Worm (Caenorhabditis elegans) whole organism, late embryonic: ENCODE results near the gene Y11D7A.8.
"Not testable (repeated sequence)": the region's sequence is repeated elsewhere in the genome, so short reads cannot be mapped to it uniquely, and the experiment has no call there.

Experiments used
- K09A11.1 ChIP-seq: sonication (generic microtip); optimal IDR thresholded peaks from 2 replicates; lab custom pipeline; 2017; ENCODE audit warnings: antibody characterized with exemption, mild to moderate bottlenecking, missing genetic modification characterization, missing compliant biosample characterization; ENCODE audit not compliant: insufficient read depth
- ama-1 ChIP-seq: fragments of 150-350 bp; optimal IDR thresholded peaks from 2 replicates; lab custom pipeline; 2014
- ceh-2 ChIP-seq: sonication (generic microtip); optimal IDR thresholded peaks from 2 replicates; lab custom pipeline; 2016; ENCODE audit warnings: missing genotype, missing genetic modification characterization, missing compliant biosample characterization
- fkh-10 ChIP-seq: fragments of 150-350 bp; optimal IDR thresholded peaks from 2 replicates; lab custom pipeline; 2014; ENCODE audit warnings: missing biosample characterization, missing genetic modification reagents, missing genetic modification characterization
- pha-4 ChIP-seq: fragments of 150-350 bp; optimal IDR thresholded peaks from 2 replicates; lab custom pipeline; 2018; ENCODE audit warnings: missing biosample characterization, missing genetic modification reagents, missing genetic modification characterization
- pqm-1 ChIP-seq: sonication (generic microtip); optimal IDR thresholded peaks from 2 replicates; lab custom pipeline; 2016; ENCODE audit warnings: missing genetic modification characterization, missing compliant biosample characterization
- ref-2 ChIP-seq: sonication (generic microtip); optimal IDR thresholded peaks from 2 replicates; lab custom pipeline; 2016; ENCODE audit warnings: missing genetic modification characterization, missing compliant biosample characterization
- rnt-1 ChIP-seq: sonication (generic microtip); optimal IDR thresholded peaks from 2 replicates; lab custom pipeline; 2016; ENCODE audit warnings: missing genetic modification characterization, missing compliant biosample characterization
- unc-86 ChIP-seq: sonication (generic microtip); optimal IDR thresholded peaks from 2 replicates; lab custom pipeline; 2016; ENCODE audit warnings: missing genetic modification characterization, missing compliant biosample characterization

- TF ChIP-seq rnt-1; ceh-2 (tag; lab: Kevin White, UChicago); ref-2 (tag; lab: Kevin White, UChicago); ama-1 (lab: Kevin White, UChicago); fkh-10 (GFP tag; lab: Kevin White, UChicago); pqm-1 (tag; lab: Kevin White, UChicago); unc-86 (tag; lab: Kevin White, UChicago); pha-4; K09A11.1 (tag; lab: Kevin White, UChicago): not testable (repeated sequence)
Observed at ce11 chrIV:9293825-9294224, 42.6 kb downstream of the Y11D7A.8 start, which contains the start of gene nhr-264.
